Fruit fly (Drosophila melanogaster): ENCODE results near the gene CG14322.
A peak's percentile ranks its signal among the peaks of the same experiment; 100 is the strongest.

dm6 chr3R:17714370-17714769 lies 66.9 kb downstream of the CG14322 start:
- TF ChIP-seq CG8478 (optimal IDR thresholded peaks at IDR 0.05) (no peak), psq (optimal IDR thresholded peaks at IDR 0.05) (no peak), pan (optimal IDR thresholded peaks at IDR 0.05) (peak; percentile 7)

Measured in whole organism.